Worm (Caenorhabditis elegans): ENCODE data around the gene jud-4.

- TF ChIP-seq med-1 (GFP tag; optimal IDR thresholded peaks at IDR 0.05; ENCODE audit: insufficient read depth) = peak; percentile 16
- peak; percentile 86 for TF ChIP-seq tab-1 (GFP tag; IDR thresholded peaks at IDR 0.05)
- peak; percentile 90 for TF ChIP-seq ztf-29 (GFP tag; IDR thresholded peaks at IDR 0.05)
- TF ChIP-seq ref-1 (GFP tag; conservative IDR thresholded peaks at IDR 0.05) = peak; percentile 73
Observed at ce11 chrX:15297396-15297827, 13.5 kb downstream of the jud-4 start.
